Fruit fly (Drosophila melanogaster) whole organism, prepupa: ENCODE results near the gene CG1575.
A peak's percentile ranks its signal among the peaks of the same experiment; 100 is the strongest.

Source experiments
- CG31627 ChIP-seq: fragments of 200-800 bp; sonication (Bioruptor generic); optimal IDR thresholded peaks from 3 replicates; lab custom pipeline; 2016; ENCODE audit warnings: missing biosample characterization, missing genetic modification characterization
- CG6276 ChIP-seq: fragments of 200-800 bp; sonication (Bioruptor generic); optimal IDR thresholded peaks from 2 replicates; lab custom pipeline; 2017; ENCODE audit warnings: missing biosample characterization, mild to moderate bottlenecking, missing genetic modification characterization
- CG6792 ChIP-seq: fragments of 200-800 bp; sonication (Bioruptor generic); optimal IDR thresholded peaks from 3 replicates; lab custom pipeline; 2016; ENCODE audit warnings: missing biosample characterization, missing genetic modification characterization
- Ets21C ChIP-seq: fragments of 200-800 bp; sonication (Bioruptor generic); optimal IDR thresholded peaks from 3 replicates; lab custom pipeline; 2016; ENCODE audit warnings: missing biosample characterization, missing genetic modification characterization
- Hr39 ChIP-seq: fragments of 200-800 bp; sonication (Bioruptor generic); optimal IDR thresholded peaks from 2 replicates; lab custom pipeline; 2016; ENCODE audit warnings: missing biosample characterization, missing genetic modification characterization
- OdsH ChIP-seq: fragments of 200-800 bp; sonication (Bioruptor generic); optimal IDR thresholded peaks from 3 replicates; lab custom pipeline; 2016; ENCODE audit warnings: missing biosample characterization, missing genetic modification characterization
- Sox15 ChIP-seq: fragments of 200-800 bp; sonication (Bioruptor generic); optimal IDR thresholded peaks from 3 replicates; lab custom pipeline; 2016; ENCODE audit warnings: missing biosample characterization, missing genetic modification characterization
- achi ChIP-seq: fragments of 200-800 bp; sonication (Bioruptor generic); optimal IDR thresholded peaks from 3 replicates; lab custom pipeline; 2016; ENCODE audit warnings: missing biosample characterization, missing genetic modification characterization
- dac ChIP-seq: fragments of 200-800 bp; sonication (Bioruptor generic); optimal IDR thresholded peaks from 2 replicates; lab custom pipeline; 2017; ENCODE audit warnings: missing biosample characterization, mild to moderate bottlenecking, missing genetic modification characterization
- eg ChIP-seq: fragments of 200-800 bp; sonication (Bioruptor generic); IDR thresholded peaks from 3 replicates; pipeline ENCODE4 v1.3.6; 2022; ENCODE audit warnings: missing biosample characterization, missing genetic modification characterization
- svp ChIP-seq: fragments of 200-800 bp; sonication (Bioruptor generic); peaks from one replicate; lab custom pipeline; 2016; ENCODE audit warnings: missing biosample characterization, missing genetic modification characterization
- topi ChIP-seq: fragments of 200-800 bp; sonication (Bioruptor generic); optimal IDR thresholded peaks from 3 replicates; lab custom pipeline; 2016; ENCODE audit warnings: missing biosample characterization, missing genetic modification characterization

DNA sequence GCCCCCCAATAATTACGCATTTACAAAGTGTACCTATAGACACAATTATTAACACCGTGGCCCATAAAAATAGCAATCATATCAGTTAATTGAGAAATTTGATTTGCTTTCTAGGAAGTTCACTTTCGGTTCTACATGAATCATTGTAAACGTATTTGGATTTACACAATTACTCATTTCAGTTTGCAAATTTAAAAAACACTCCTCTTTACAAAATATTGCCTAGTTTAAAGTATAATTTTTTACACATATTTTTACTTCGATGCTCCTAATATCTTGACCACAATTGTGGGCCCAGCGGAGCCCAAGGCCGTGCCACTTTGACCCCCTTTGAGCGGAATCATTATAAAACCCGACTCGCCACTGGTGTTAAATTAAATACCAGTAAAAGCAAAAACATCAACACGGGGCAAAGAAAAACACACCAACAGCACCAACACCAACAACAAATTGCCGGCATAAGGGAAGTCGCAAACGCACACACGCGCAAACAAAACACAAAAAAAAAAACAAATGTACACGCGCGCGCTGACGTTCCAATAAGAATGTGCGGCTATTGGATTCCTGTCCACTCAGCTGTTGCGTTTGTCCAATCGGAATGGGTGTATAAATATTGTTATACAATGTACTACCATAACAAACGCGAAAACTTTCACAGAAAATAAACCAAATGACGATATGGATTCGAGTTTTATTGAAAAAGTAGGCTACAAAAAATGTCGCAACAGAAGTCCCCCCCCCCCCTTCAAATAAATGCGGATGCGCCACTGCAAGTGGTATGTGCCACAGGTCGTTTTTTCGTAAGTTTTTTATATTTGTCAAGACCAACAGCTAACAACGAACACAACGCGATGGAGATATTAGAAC lies 2.1 kb upstream of the CG1575 start:
- TF ChIP-seq Ets21C (GFP tag; lab: Kevin White, UChicago): no peak
- no peak for TF ChIP-seq CG6792 (GFP tag; lab: Kevin White, UChicago)
- TF ChIP-seq Sox15 (GFP tag; lab: Kevin White, UChicago): no peak
- TF ChIP-seq CG31627: peak; percentile 31
- TF ChIP-seq Hr39 (GFP tag; lab: Kevin White, UChicago): peak; percentile 40
- peak; percentile 56 for TF ChIP-seq eg (GFP tag; lab: Robert Waterston, UW)
- TF ChIP-seq dac: no peak
- TF ChIP-seq OdsH (GFP tag; lab: Kevin White, UChicago): peak; percentile 7
- no peak for TF ChIP-seq CG6276
- no peak for TF ChIP-seq svp (GFP tag; lab: Kevin White, UChicago)
- TF ChIP-seq topi (GFP tag; lab: Kevin White, UChicago): no peak
- peak; percentile 33 for TF ChIP-seq achi (GFP tag; lab: Kevin White, UChicago)
